Fruit fly (Drosophila melanogaster): ENCODE results near the gene CG1677.
A peak's percentile ranks its signal among the peaks of the same experiment; 100 is the strongest.

DNA sequence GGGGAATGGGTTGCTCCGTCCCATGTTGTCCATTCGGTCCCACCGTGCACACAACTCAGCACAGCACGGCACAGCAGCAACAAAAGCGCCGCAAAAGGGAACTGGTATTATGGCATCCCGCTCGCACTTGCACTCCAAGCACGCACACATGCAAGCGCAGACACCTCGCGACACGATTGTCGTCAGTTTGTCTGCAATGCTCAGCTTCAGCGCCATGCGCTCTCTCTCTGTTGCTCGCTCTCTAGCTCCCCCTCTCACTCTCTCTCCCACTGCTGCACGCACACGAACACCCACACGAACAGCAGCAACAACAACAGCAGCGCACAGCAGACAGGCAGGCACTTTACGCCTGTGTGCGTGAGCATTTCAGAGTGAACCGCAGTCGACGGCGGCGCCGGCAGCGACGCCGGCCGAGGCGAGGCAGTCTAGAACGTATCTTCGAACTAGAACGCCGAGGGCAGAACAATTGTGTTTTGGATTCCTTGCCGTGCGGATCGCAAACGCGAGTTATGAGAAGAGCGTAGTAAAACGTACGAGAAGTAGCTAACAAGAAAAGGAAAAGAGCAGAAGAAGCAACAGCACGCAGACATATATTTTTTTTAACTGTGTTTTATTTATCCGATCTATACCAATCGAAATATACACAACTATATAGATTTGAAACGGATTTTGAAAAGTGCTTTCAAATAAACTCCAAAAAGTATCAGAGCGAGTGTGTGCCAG is 98.0 kb downstream of the CG1677 start, which contains the start of gene brk:
- TF ChIP-seq Stat92E (GFP tag; optimal IDR thresholded peaks at IDR 0.05) (no peak), NFAT (GFP tag; IDR thresholded peaks at IDR 0.05) (no peak; the same call in 1 of the 2 replicates), PHDP (tag; optimal IDR thresholded peaks at IDR 0.05) (no peak), sens (GFP tag) (peak; percentile 91), H2.0 (GFP tag; IDR thresholded peaks at IDR 0.05) (no peak), CG7745 (tag; optimal IDR thresholded peaks at IDR 0.05) (no peak), Atf6 (GFP tag; IDR thresholded peaks at IDR 0.05) (no peak)

Data from whole organism, embryonic.